Fruit fly (Drosophila melanogaster) whole organism, prepupa: ENCODE data around the gene CG14050.

ENCODE experiments used
- CG10631 ChIP-seq: fragments of 200-800 bp; sonication (Bioruptor generic); optimal IDR thresholded peaks from 2 replicates; lab custom pipeline; 2016; ENCODE audit warnings: missing biosample characterization, missing genetic modification characterization
- CG10669 ChIP-seq: fragments of 200-800 bp; sonication (Bioruptor generic); optimal IDR thresholded peaks from 3 replicates; lab custom pipeline; 2018; ENCODE audit warnings: missing biosample characterization, mild to moderate bottlenecking, missing genetic modification characterization, moderate library complexity
- CG11294 ChIP-seq: fragments of 200-800 bp; sonication (Bioruptor generic); IDR thresholded peaks from 2 replicates; pipeline ENCODE4 v1.3.6; 2022; ENCODE audit warnings: missing biosample characterization, missing genetic modification characterization
- CG11762 ChIP-seq: fragments of 200-800 bp; sonication (Bioruptor generic); optimal IDR thresholded peaks from 3 replicates; lab custom pipeline; 2016; ENCODE audit warnings: missing biosample characterization, missing genetic modification characterization; ENCODE audit not compliant: insufficient read depth
- CG11902 ChIP-seq: fragments of 200-800 bp; sonication (Bioruptor generic); optimal IDR thresholded peaks from 3 replicates; lab custom pipeline; 2016; ENCODE audit warnings: missing biosample characterization, missing genetic modification characterization
- CG15336 ChIP-seq: fragments of 200-800 bp; sonication (Bioruptor generic); IDR thresholded peaks from 2 replicates; pipeline ENCODE4 v1.3.6; 2022; ENCODE audit warnings: missing biosample characterization, missing genetic modification characterization
- CG1621 ChIP-seq: fragments of 200-800 bp; sonication (Bioruptor generic); optimal IDR thresholded peaks from 3 replicates; lab custom pipeline; 2018; ENCODE audit warnings: missing biosample characterization, mild to moderate bottlenecking, missing genetic modification characterization
- CG3032 ChIP-seq: fragments of 200-800 bp; optimal IDR thresholded peaks from 2 replicates; lab custom pipeline; 2019; ENCODE audit warnings: missing biosample characterization, mild to moderate bottlenecking, missing genetic modification characterization, moderate library complexity
- CG31627 ChIP-seq: fragments of 200-800 bp; sonication (Bioruptor generic); optimal IDR thresholded peaks from 3 replicates; lab custom pipeline; 2016; ENCODE audit warnings: missing biosample characterization, missing genetic modification characterization
- CG32006 ChIP-seq: fragments of 200-800 bp; sonication (Bioruptor generic); optimal IDR thresholded peaks from 3 replicates; lab custom pipeline; 2017; ENCODE audit warnings: missing biosample characterization, mild to moderate bottlenecking, missing genetic modification characterization
- CG34406 ChIP-seq: fragments of 200-800 bp; sonication (Bioruptor generic); optimal IDR thresholded peaks from 3 replicates; lab custom pipeline; 2016; ENCODE audit warnings: missing biosample characterization, missing genetic modification characterization
- CG3919 ChIP-seq: fragments of 200-800 bp; sonication (Bioruptor generic); optimal IDR thresholded peaks from 3 replicates; lab custom pipeline; 2016; ENCODE audit warnings: missing biosample characterization, missing genetic modification characterization
- CG4318 ChIP-seq: fragments of 200-800 bp; sonication (Bioruptor generic); optimal IDR thresholded peaks from 3 replicates; lab custom pipeline; 2017; ENCODE audit warnings: missing biosample characterization, mild to moderate bottlenecking, missing genetic modification characterization
- CG6276 ChIP-seq: fragments of 200-800 bp; sonication (Bioruptor generic); optimal IDR thresholded peaks from 2 replicates; lab custom pipeline; 2017; ENCODE audit warnings: missing biosample characterization, mild to moderate bottlenecking, missing genetic modification characterization
- CG6792 ChIP-seq: fragments of 200-800 bp; sonication (Bioruptor generic); optimal IDR thresholded peaks from 3 replicates; lab custom pipeline; 2016; ENCODE audit warnings: missing biosample characterization, missing genetic modification characterization
- CG6808 ChIP-seq: fragments of 200-800 bp; sonication (Bioruptor generic); optimal IDR thresholded peaks from 3 replicates; lab custom pipeline; 2017; ENCODE audit warnings: missing biosample characterization, missing genetic modification characterization, mild to moderate bottlenecking, moderate library complexity, missing genetic modification reagents
- CG6854 ChIP-seq: fragments of 200-800 bp; sonication (Bioruptor generic); optimal IDR thresholded peaks from 2 replicates; lab custom pipeline; 2017; ENCODE audit warnings: missing biosample characterization, mild to moderate bottlenecking, missing genetic modification characterization
- CG7368 ChIP-seq: fragments of 200-800 bp; sonication (Bioruptor generic); optimal IDR thresholded peaks from 3 replicates; lab custom pipeline; 2016; ENCODE audit warnings: missing biosample characterization, missing genetic modification characterization
- CG8119 ChIP-seq: fragments of 200-800 bp; sonication (Bioruptor generic); IDR thresholded peaks from 3 replicates; pipeline ENCODE4 v1.3.6; 2022; ENCODE audit warnings: missing biosample characterization, missing genetic modification characterization
- CG8319 ChIP-seq: fragments of 200-800 bp; sonication (Bioruptor generic); optimal IDR thresholded peaks from 3 replicates; lab custom pipeline; 2016; ENCODE audit warnings: missing biosample characterization, missing genetic modification characterization
- CG8632 ChIP-seq: fragments of 200-800 bp; sonication (Bioruptor generic); optimal IDR thresholded peaks from 3 replicates; lab custom pipeline; 2016; ENCODE audit warnings: missing biosample characterization, missing genetic modification characterization
- CG9139 ChIP-seq: fragments of 200-800 bp; sonication (Bioruptor generic); optimal IDR thresholded peaks from 3 replicates; lab custom pipeline; 2017; ENCODE audit warnings: missing biosample characterization, mild to moderate bottlenecking, missing genetic modification characterization
- Eip75B ChIP-seq: fragments of 200-800 bp; sonication (Bioruptor generic); optimal IDR thresholded peaks from 3 replicates; lab custom pipeline; 2016; ENCODE audit warnings: missing biosample characterization, missing genetic modification characterization
- Eip78C ChIP-seq: fragments of 200-800 bp; sonication (Bioruptor generic); peaks from one replicate; lab custom pipeline; 2016; ENCODE audit warnings: missing biosample characterization, missing genetic modification characterization
- Eip93F ChIP-seq: fragments of 200-800 bp; sonication (Bioruptor generic); optimal IDR thresholded peaks from 2 replicates; lab custom pipeline; 2016; ENCODE audit warnings: missing biosample characterization, mild to moderate bottlenecking, missing genetic modification characterization
- Ets21C ChIP-seq: fragments of 200-800 bp; sonication (Bioruptor generic); optimal IDR thresholded peaks from 3 replicates; lab custom pipeline; 2016; ENCODE audit warnings: missing biosample characterization, missing genetic modification characterization
- Ets96B ChIP-seq: fragments of 200-800 bp; optimal IDR thresholded peaks from 2 replicates; lab custom pipeline; 2019; ENCODE audit warnings: missing biosample characterization, mild to moderate bottlenecking, missing genetic modification characterization, moderate library complexity
- Hr38 ChIP-seq: sonication (Bioruptor generic); optimal IDR thresholded peaks from 2 replicates; lab custom pipeline; 2016; ENCODE audit warnings: missing biosample characterization, missing genetic modification characterization
- Hr4 ChIP-seq: fragments of 200-800 bp; sonication (Bioruptor generic); optimal IDR thresholded peaks from 3 replicates; lab custom pipeline; 2016; ENCODE audit warnings: missing biosample characterization, missing genetic modification characterization
- Lpt ChIP-seq: fragments of 200-800 bp; sonication (Bioruptor generic); optimal IDR thresholded peaks from 3 replicates; lab custom pipeline; 2016; ENCODE audit warnings: missing biosample characterization, missing genetic modification characterization
- OdsH ChIP-seq: fragments of 200-800 bp; sonication (Bioruptor generic); optimal IDR thresholded peaks from 3 replicates; lab custom pipeline; 2016; ENCODE audit warnings: missing biosample characterization, missing genetic modification characterization
- Smox ChIP-seq: fragments of 200-800 bp; sonication (Bioruptor generic); optimal IDR thresholded peaks from 3 replicates; lab custom pipeline; 2016; ENCODE audit warnings: missing biosample characterization, missing genetic modification characterization
- Sox102F ChIP-seq: fragments of 200-800 bp; sonication (Bioruptor generic); optimal IDR thresholded peaks from 2 replicates; lab custom pipeline; 2016; ENCODE audit warnings: missing biosample characterization, mild to moderate bottlenecking, missing genetic modification characterization
- Sox14 ChIP-seq: fragments of 200-800 bp; sonication (Bioruptor generic); optimal IDR thresholded peaks from 3 replicates; lab custom pipeline; 2016; ENCODE audit warnings: missing biosample characterization, missing genetic modification characterization
- achi ChIP-seq: fragments of 200-800 bp; sonication (Bioruptor generic); optimal IDR thresholded peaks from 3 replicates; lab custom pipeline; 2016; ENCODE audit warnings: missing biosample characterization, missing genetic modification characterization
- cyc ChIP-seq: fragments of 200-800 bp; sonication (Bioruptor generic); optimal IDR thresholded peaks from 3 replicates; lab custom pipeline; 2016; ENCODE audit warnings: missing biosample characterization, missing genetic modification characterization
- dac ChIP-seq: fragments of 200-800 bp; sonication (Bioruptor generic); optimal IDR thresholded peaks from 2 replicates; lab custom pipeline; 2017; ENCODE audit warnings: missing biosample characterization, mild to moderate bottlenecking, missing genetic modification characterization
- esn ChIP-seq: fragments of 200-800 bp; sonication (Bioruptor generic); optimal IDR thresholded peaks from 2 replicates; lab custom pipeline; 2016; ENCODE audit warnings: missing biosample characterization, mild to moderate bottlenecking, missing genetic modification characterization, moderate library complexity
- fd59A ChIP-seq: fragments of 200-800 bp; sonication (Bioruptor generic); optimal IDR thresholded peaks from 2 replicates; lab custom pipeline; 2017; ENCODE audit warnings: missing biosample characterization, mild to moderate bottlenecking, missing genetic modification characterization, missing genetic modification reagents
- fd85E ChIP-seq: fragments of 200-800 bp; sonication (Bioruptor generic); optimal IDR thresholded peaks from 3 replicates; lab custom pipeline; 2016; ENCODE audit warnings: missing biosample characterization, missing genetic modification characterization
- fkh ChIP-seq: fragments of 200-800 bp; sonication (Bioruptor generic); optimal IDR thresholded peaks from 3 replicates; lab custom pipeline; 2017; ENCODE audit warnings: missing biosample characterization, mild to moderate bottlenecking, missing genetic modification characterization, moderate library complexity
- net ChIP-seq: fragments of 200-800 bp; sonication (Bioruptor generic); optimal IDR thresholded peaks from 3 replicates; lab custom pipeline; 2016; ENCODE audit warnings: missing biosample characterization, missing genetic modification characterization
- spab ChIP-seq: fragments of 200-800 bp; sonication (Bioruptor generic); optimal IDR thresholded peaks from 2 replicates; lab custom pipeline; 2017; ENCODE audit warnings: missing biosample characterization, mild to moderate bottlenecking, missing genetic modification characterization, missing genetic modification reagents
- ss ChIP-seq, 2 experiments: fragments of 200-800 bp; sonication (Bioruptor generic); optimal IDR thresholded peaks; 2 replicates in 1 of 2; 3 replicates in 1 of 2; lab custom pipeline; 2017 to 2018; ENCODE audit warnings: mild to moderate bottlenecking in 2 of 2, missing biosample characterization in 2 of 2, missing genetic modification characterization in 2 of 2, moderate library complexity in 1 of 2
- topi ChIP-seq: fragments of 200-800 bp; sonication (Bioruptor generic); optimal IDR thresholded peaks from 3 replicates; lab custom pipeline; 2016; ENCODE audit warnings: missing biosample characterization, missing genetic modification characterization

Gene CG14050

DNA sequence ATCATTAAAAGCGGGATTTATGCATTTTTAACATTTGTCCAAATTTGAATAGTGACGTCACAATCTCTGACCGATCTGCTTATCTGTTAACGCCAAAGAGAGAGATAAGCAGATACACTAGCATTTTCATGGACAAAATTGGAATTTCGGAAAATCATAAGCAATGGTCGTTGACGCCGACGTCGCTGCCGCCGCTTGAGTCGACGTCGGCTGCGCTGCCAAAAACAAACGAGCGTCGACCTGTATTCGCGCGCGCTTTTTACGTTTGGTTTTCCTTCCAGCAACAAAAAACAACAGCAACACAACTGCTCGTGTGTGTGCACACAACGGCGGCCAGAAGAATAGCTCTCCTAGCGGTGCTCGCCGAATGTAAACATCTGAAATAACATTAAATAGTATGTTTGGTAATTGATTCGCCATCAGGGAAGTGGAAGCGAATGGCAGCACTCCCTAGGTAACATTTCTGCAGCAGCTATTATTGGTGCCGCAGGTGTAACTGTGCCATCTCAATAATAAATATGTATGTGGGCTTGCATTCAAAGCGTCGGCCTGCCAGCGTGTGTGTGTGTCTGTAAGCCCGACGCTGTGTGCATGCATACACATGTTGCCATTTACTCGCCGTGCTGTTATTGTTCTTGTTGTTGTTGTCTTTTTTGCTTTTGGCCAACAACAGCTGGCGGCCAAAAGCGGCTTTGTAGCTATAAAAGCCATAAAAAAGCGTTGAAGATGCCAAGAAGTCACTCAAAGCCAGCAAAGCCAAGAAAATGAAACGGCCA, 25.5 kb downstream of the CG14050 start (continued):
- TF ChIP-seq Lpt = peak; percentile 97
- TF ChIP-seq Sox14 = peak; percentile 99
- TF ChIP-seq CG8319 (GFP tag; lab: Kevin White, UChicago) = peak; percentile 97
- TF ChIP-seq Ets96B (tag; lab: Kevin White, UChicago) = peak; percentile 99
- TF ChIP-seq CG31627 = peak; percentile 99
- TF ChIP-seq Hr38 = peak; percentile 67
- TF ChIP-seq net = peak; percentile 98
- peak; percentile 97 for TF ChIP-seq CG9139 (GFP tag; lab: Kevin White, UChicago)
- peak; percentile 99 for TF ChIP-seq topi (GFP tag; lab: Kevin White, UChicago)
- peak; percentile 98 for TF ChIP-seq Eip75B (GFP tag; lab: Kevin White, UChicago)
- peak; percentile 97 for TF ChIP-seq CG7368 (GFP tag; lab: Kevin White, UChicago)
- peak; percentile 99 for TF ChIP-seq Sox102F
- TF ChIP-seq dac = peak; percentile 99
- peak; percentile 96 to 99 for TF ChIP-seq ss (GFP tag; optimal IDR thresholded peaks at IDR 0.05; lab: Kevin White, UChicago)
- peak; percentile 85 for TF ChIP-seq fkh (GFP tag; lab: Kevin White, UChicago)
- peak; percentile 98 for TF ChIP-seq spab (GFP tag; lab: Kevin White, UChicago)
- TF ChIP-seq CG6854 (GFP tag; lab: Kevin White, UChicago) = peak; percentile 99
- peak; percentile 98 for TF ChIP-seq CG11902 (GFP tag; lab: Kevin White, UChicago)
- TF ChIP-seq cyc (GFP tag; lab: Kevin White, UChicago) = peak; percentile 99
- peak; percentile 99 for TF ChIP-seq CG6792 (GFP tag; lab: Kevin White, UChicago)
- TF ChIP-seq Eip93F (GFP tag; lab: Kevin White, UChicago) = peak; percentile 97
- TF ChIP-seq, all 60 proteins: peak for 60

DNA sequence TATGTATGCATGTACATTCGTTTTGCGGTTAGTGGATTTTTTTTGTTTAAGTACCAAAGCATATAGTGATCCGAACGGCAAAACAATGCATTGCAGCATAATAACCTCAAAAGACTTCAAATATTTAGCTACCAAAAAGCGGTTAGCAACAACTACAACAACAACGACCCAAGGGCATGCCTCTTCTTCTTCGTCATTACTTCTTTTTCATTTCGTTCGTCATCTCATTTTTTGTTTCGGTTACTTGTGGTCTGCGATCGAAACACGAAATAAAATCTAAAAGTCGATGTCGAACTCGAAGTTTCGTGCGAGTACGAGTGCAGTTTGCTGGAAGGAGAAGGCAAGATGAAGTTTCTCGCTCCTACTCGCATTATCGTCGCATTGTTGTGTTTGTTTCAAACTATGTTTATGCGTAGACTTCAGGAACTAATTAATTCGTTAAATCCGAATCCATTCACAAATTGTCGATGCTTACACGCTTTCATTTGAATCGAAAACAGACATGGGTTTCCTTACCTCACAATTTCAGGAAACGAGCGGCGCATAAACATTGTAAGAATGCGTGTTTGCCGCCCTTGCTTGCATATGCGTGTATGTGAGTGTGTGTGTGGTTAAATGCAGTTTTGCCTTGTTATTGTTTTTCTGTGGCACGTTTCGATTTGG, 27.2 kb downstream of the CG14050 start:
- peak; percentile 94 for TF ChIP-seq cyc (GFP tag; lab: Kevin White, UChicago)
- peak; percentile 88 for TF ChIP-seq Smox (GFP tag; lab: Kevin White, UChicago)
- peak; percentile 84 for TF ChIP-seq fd59A (GFP tag; lab: Kevin White, UChicago)
- TF ChIP-seq fd85E = peak; percentile 87
- peak; percentile 91 for TF ChIP-seq CG8632 (GFP tag; lab: Kevin White, UChicago)
- peak; percentile 95 for TF ChIP-seq CG10669 (GFP tag; lab: Kevin White, UChicago)
- peak; percentile 89 for TF ChIP-seq OdsH (GFP tag; lab: Kevin White, UChicago)
- TF ChIP-seq CG3032 (tag; lab: Kevin White, UChicago) = peak; percentile 93
- TF ChIP-seq fkh (GFP tag; lab: Kevin White, UChicago) = peak; percentile 44
- TF ChIP-seq Sox102F = peak; percentile 93
- peak; percentile 79 for TF ChIP-seq CG6276 (GFP tag; lab: Kevin White, UChicago)
- TF ChIP-seq CG9139 (GFP tag; lab: Kevin White, UChicago) = peak; percentile 83
- TF ChIP-seq CG11902 (GFP tag; lab: Kevin White, UChicago) = peak; percentile 76
- TF ChIP-seq Ets21C (GFP tag; lab: Kevin White, UChicago) = peak; percentile 84
- peak; percentile 95 for TF ChIP-seq CG3919 (GFP tag; lab: Kevin White, UChicago)
- TF ChIP-seq CG11294 (GFP tag; lab: Robert Waterston, UW) = peak; percentile 75
- TF ChIP-seq CG34406 (GFP tag; lab: Kevin White, UChicago) = peak; percentile 89
- TF ChIP-seq CG6808 (GFP tag; lab: Kevin White, UChicago) = peak; percentile 85
- TF ChIP-seq CG8119 (GFP tag; lab: Robert Waterston, UW) = peak; percentile 85
- TF ChIP-seq Hr4 (GFP tag; lab: Kevin White, UChicago) = peak; percentile 80
- TF ChIP-seq CG7368 (GFP tag; lab: Kevin White, UChicago) = peak; percentile 96
- TF ChIP-seq CG15336 (GFP tag; lab: Robert Waterston, UW) = peak; percentile 90
- peak; percentile 94 for TF ChIP-seq esn (GFP tag; lab: Kevin White, UChicago)
- TF ChIP-seq CG6854 (GFP tag; lab: Kevin White, UChicago) = peak; percentile 91
- peak; percentile 85 for TF ChIP-seq CG11762
- peak; percentile 63 for TF ChIP-seq CG4318
- TF ChIP-seq CG31627 = peak; percentile 86
- peak; percentile 92 for TF ChIP-seq Sox14
- TF ChIP-seq Eip78C (GFP tag; lab: Kevin White, UChicago) = peak; percentile 99
- peak; percentile 84 for TF ChIP-seq CG32006 (GFP tag; lab: Kevin White, UChicago)
- TF ChIP-seq achi = peak; percentile 87
- peak; percentile 86 for TF ChIP-seq CG8319 (GFP tag; lab: Kevin White, UChicago)
- peak; percentile 95 for TF ChIP-seq Eip75B (GFP tag; lab: Kevin White, UChicago)
- peak; percentile 91 for TF ChIP-seq CG6792 (GFP tag; lab: Kevin White, UChicago)
- TF ChIP-seq CG10631 = peak; percentile 89
- peak; percentile 93 for TF ChIP-seq CG1621 (tag; lab: Kevin White, UChicago)
